Fruit fly (Drosophila melanogaster) whole organism, embryonic: ENCODE measurements around the gene Swip-1.
A peak's percentile ranks its signal among the peaks of the same experiment; 100 is the strongest.

ENCODE experiments used
- ATbp ChIP-seq: fragments of 200-800 bp; sonication (Bioruptor generic); optimal IDR thresholded peaks from 2 replicates; lab custom pipeline; 2017; ENCODE audit warnings: missing biosample characterization, mild to moderate bottlenecking, missing genetic modification characterization, missing genetic modification reagents
- Blimp-1 ChIP-seq: fragments of 200-800 bp; sonication (Bioruptor generic); optimal IDR thresholded peaks from 3 replicates; lab custom pipeline; 2018; ENCODE audit warnings: missing biosample characterization, missing genetic modification characterization, mild to moderate bottlenecking, moderate library complexity, missing genetic modification reagents
- CG10979 ChIP-seq: fragments of 200-800 bp; sonication (Bioruptor generic); optimal IDR thresholded peaks from 2 replicates; lab custom pipeline; 2018; ENCODE audit warnings: missing biosample characterization, mild to moderate bottlenecking, missing genetic modification characterization, moderate library complexity
- CG12071 ChIP-seq: fragments of 200-800 bp; sonication (Bioruptor generic); optimal IDR thresholded peaks from 3 replicates; lab custom pipeline; 2018; ENCODE audit warnings: missing biosample characterization, mild to moderate bottlenecking, missing genetic modification characterization
- CG15696 ChIP-seq: fragments of 200-800 bp; sonication (Bioruptor generic); optimal IDR thresholded peaks from 2 replicates; lab custom pipeline; 2019; ENCODE audit warnings: missing biosample characterization, mild to moderate bottlenecking, missing genetic modification characterization, moderate library complexity
- CG2129 ChIP-seq: fragments of 200-800 bp; sonication (Bioruptor generic); IDR thresholded peaks from 2 replicates; pipeline ENCODE4 v1.3.6; 2022; ENCODE audit warnings: missing biosample characterization, missing genetic modification characterization; ENCODE audit not compliant: partially characterized antibody
- CG31224 ChIP-seq: fragments of 200-800 bp; sonication (Bioruptor generic); IDR thresholded peaks from 2 replicates; pipeline ENCODE4 v1.3.6; 2022; ENCODE audit warnings: missing biosample characterization, missing genetic modification characterization
- CG3163 ChIP-seq: fragments of 200-800 bp; sonication (Bioruptor generic); optimal IDR thresholded peaks from 3 replicates; lab custom pipeline; 2016; ENCODE audit warnings: missing biosample characterization, missing genetic modification characterization
- CG3407 ChIP-seq: fragments of 200-800 bp; sonication (Bioruptor generic); optimal IDR thresholded peaks from 2 replicates; lab custom pipeline; 2018; ENCODE audit warnings: missing biosample characterization, mild to moderate bottlenecking, missing genetic modification characterization
- CG4424 ChIP-seq: fragments of 200-800 bp; sonication (Bioruptor generic); optimal IDR thresholded peaks from 3 replicates; lab custom pipeline; 2016; ENCODE audit warnings: missing biosample characterization, missing genetic modification characterization
- CG4730 ChIP-seq: fragments of 200-800 bp; sonication (Bioruptor generic); IDR thresholded peaks from 2 replicates; pipeline ENCODE4 v1.3.6; 2022; ENCODE audit warnings: missing biosample characterization, missing genetic modification characterization
- CG8089 ChIP-seq: fragments of 200-800 bp; sonication (Bioruptor generic); optimal IDR thresholded peaks from 3 replicates; lab custom pipeline; 2016; ENCODE audit warnings: missing biosample characterization, missing genetic modification characterization
- CG9215 ChIP-seq: fragments of 200-800 bp; sonication (Bioruptor generic); IDR thresholded peaks from 2 replicates; pipeline ENCODE4 v1.3.6; 2022; ENCODE audit warnings: missing biosample characterization, missing genetic modification characterization
- CG9727 ChIP-seq: fragments of 200-800 bp; sonication (Bioruptor generic); optimal IDR thresholded peaks from 3 replicates; lab custom pipeline; 2017; ENCODE audit warnings: missing biosample characterization, mild to moderate bottlenecking, missing genetic modification characterization
- Hr3 ChIP-seq: fragments of 200-800 bp; sonication (Bioruptor generic); optimal IDR thresholded peaks from 3 replicates; lab custom pipeline; 2016; ENCODE audit warnings: missing biosample characterization, missing genetic modification characterization
- Neu2 ChIP-seq: fragments of 200-800 bp; sonication (Bioruptor generic); optimal IDR thresholded peaks from 3 replicates; lab custom pipeline; 2016; ENCODE audit warnings: missing biosample characterization, missing genetic modification characterization, borderline replicate concordance
- Oli ChIP-seq: fragments of 200-800 bp; sonication (Bioruptor generic); optimal IDR thresholded peaks from 2 replicates; lab custom pipeline; 2018; ENCODE audit warnings: missing biosample characterization, mild to moderate bottlenecking, missing genetic modification characterization, moderate library complexity
- Ravus ChIP-seq: fragments of 200-800 bp; sonication (Bioruptor generic); IDR thresholded peaks from 2 replicates; pipeline ENCODE4 v1.3.6; 2022; ENCODE audit warnings: missing biosample characterization, missing genetic modification characterization
- Scr ChIP-seq: fragments of 200-800 bp; sonication (Bioruptor generic); IDR thresholded peaks from 2 replicates; pipeline ENCODE4 v1.3.6; 2022; ENCODE audit warnings: missing biosample characterization, missing genetic modification characterization; ENCODE audit not compliant: partially characterized antibody
- Side ChIP-seq: fragments of 200-800 bp; sonication (Bioruptor generic); optimal IDR thresholded peaks from 2 replicates; lab custom pipeline; 2016; ENCODE audit warnings: missing biosample characterization, missing genetic modification characterization
- Sox102F ChIP-seq: fragments of 200-800 bp; sonication (Bioruptor generic); optimal IDR thresholded peaks from 2 replicates; lab custom pipeline; 2018; ENCODE audit warnings: missing biosample characterization, mild to moderate bottlenecking, missing genetic modification characterization, moderate library complexity
- Ssrp ChIP-seq: fragments of 200-800 bp; sonication (Bioruptor generic); optimal IDR thresholded peaks from 2 replicates; lab custom pipeline; 2018; ENCODE audit warnings: missing biosample characterization, mild to moderate bottlenecking, missing genetic modification characterization, moderate library complexity
- Stat92E ChIP-seq, 3 experiments: fragments of >200 bp in 2 of 3; fragments of 200-800 bp in 1 of 3; sonication (Bioruptor generic) in 1 of 3; optimal IDR thresholded peaks; 2 replicates each; lab custom pipeline; 2017 to 2019; ENCODE audit warnings: missing biosample characterization in 3 of 3, missing genetic modification characterization in 3 of 3, mild to moderate bottlenecking in 1 of 3, moderate library complexity in 1 of 3
- Usf ChIP-seq: fragments of 200-800 bp; sonication (Bioruptor generic); optimal IDR thresholded peaks from 2 replicates; lab custom pipeline; 2017; ENCODE audit warnings: missing genotype, missing biosample characterization, missing genetic modification characterization
- cg ChIP-seq: fragments of 200-800 bp; sonication (Bioruptor generic); optimal IDR thresholded peaks from 3 replicates; lab custom pipeline; 2019; ENCODE audit warnings: missing biosample characterization, mild to moderate bottlenecking, missing genetic modification characterization, moderate library complexity
- danr ChIP-seq: fragments of 200-800 bp; sonication (Bioruptor generic); IDR thresholded peaks from 2 replicates; pipeline ENCODE4 v1.3.6; 2022; ENCODE audit warnings: missing biosample characterization, missing genetic modification characterization
- dmrt11E ChIP-seq: fragments of 200-800 bp; sonication (Bioruptor generic); optimal IDR thresholded peaks from 3 replicates; lab custom pipeline; 2018; ENCODE audit warnings: missing biosample characterization, mild to moderate bottlenecking, missing genetic modification characterization, moderate library complexity
- dysf ChIP-seq: fragments of 200-800 bp; sonication (Bioruptor generic); IDR thresholded peaks from 3 replicates; pipeline ENCODE4 v1.3.6; 2022; ENCODE audit warnings: missing biosample characterization, missing genetic modification characterization
- fd96Cb ChIP-seq: fragments of 200-800 bp; sonication (Bioruptor generic); optimal IDR thresholded peaks from 2 replicates; lab custom pipeline; 2018; ENCODE audit warnings: missing biosample characterization, mild to moderate bottlenecking, missing genetic modification characterization, moderate library complexity
- hkb ChIP-seq, 2 experiments: fragments of 200-800 bp in 1 of 2; fragments of >200 bp in 1 of 2; sonication (Bioruptor generic) in 1 of 2; IDR thresholded peaks in 1 of 2; optimal IDR thresholded peaks in 1 of 2; 2 replicates each; pipeline versions ENCODE4 v1.3.6 to Lab custom; 2017 to 2022; ENCODE audit warnings: missing biosample characterization in 1 of 2, missing genetic modification characterization in 1 of 2
- kah ChIP-seq: fragments of 200-800 bp; sonication (Bioruptor generic); optimal IDR thresholded peaks from 2 replicates; lab custom pipeline; 2018; ENCODE audit warnings: missing biosample characterization, mild to moderate bottlenecking, missing genetic modification characterization
- ken ChIP-seq: fragments of 200-800 bp; sonication (Bioruptor generic); IDR thresholded peaks from 3 replicates; pipeline ENCODE4 v1.3.6; 2022; ENCODE audit warnings: missing biosample characterization, missing genetic modification characterization
- mld ChIP-seq: fragments of 200-800 bp; sonication (Bioruptor generic); IDR thresholded peaks from 3 replicates; pipeline ENCODE4 v1.3.6; 2022; ENCODE audit warnings: missing biosample characterization, missing genetic modification characterization; ENCODE audit not compliant: partially characterized antibody
- nmo ChIP-seq: fragments of 200-800 bp; sonication (Bioruptor generic); optimal IDR thresholded peaks from 2 replicates; lab custom pipeline; 2018; ENCODE audit warnings: missing biosample characterization, mild to moderate bottlenecking, missing genetic modification characterization, moderate library complexity
- phol ChIP-seq: fragments of 200-800 bp; sonication (Bioruptor generic); optimal IDR thresholded peaks from 3 replicates; lab custom pipeline; 2018; ENCODE audit warnings: missing biosample characterization, mild to moderate bottlenecking, missing genetic modification characterization, moderate library complexity
- pzg ChIP-seq: fragments of 200-800 bp; sonication (Bioruptor generic); optimal IDR thresholded peaks from 3 replicates; lab custom pipeline; 2018; ENCODE audit warnings: missing biosample characterization, mild to moderate bottlenecking, missing genetic modification characterization, moderate library complexity
- slbo ChIP-seq: fragments of 200-800 bp; sonication (Bioruptor generic); IDR thresholded peaks from 2 replicates; pipeline ENCODE4 v1.3.6; 2022; ENCODE audit warnings: missing biosample characterization, missing genetic modification characterization
- sqz ChIP-seq: fragments of 200-800 bp; sonication (Bioruptor generic); optimal IDR thresholded peaks from 3 replicates; lab custom pipeline; 2018; ENCODE audit warnings: missing biosample characterization, mild to moderate bottlenecking, missing genetic modification characterization
- stc ChIP-seq: fragments of 200-800 bp; sonication (Bioruptor generic); IDR thresholded peaks from 2 replicates; pipeline ENCODE4 v1.3.6; 2022; ENCODE audit warnings: missing biosample characterization, missing genetic modification characterization
- stwl ChIP-seq: fragments of 200-800 bp; sonication (Bioruptor generic); optimal IDR thresholded peaks from 3 replicates; lab custom pipeline; 2018; ENCODE audit warnings: missing biosample characterization, mild to moderate bottlenecking, missing genetic modification characterization, moderate library complexity
- tap ChIP-seq: fragments of 200-800 bp; optimal IDR thresholded peaks from 3 replicates; lab custom pipeline; 2019; ENCODE audit warnings: missing biosample characterization, mild to moderate bottlenecking, missing genetic modification characterization, moderate library complexity
- toy ChIP-seq: fragments of 200-800 bp; sonication (Bioruptor generic); IDR thresholded peaks from 2 replicates; pipeline ENCODE4 v1.3.6; 2022; ENCODE audit warnings: missing biosample characterization, missing genetic modification characterization
- trem ChIP-seq: fragments of 200-800 bp; optimal IDR thresholded peaks from 3 replicates; lab custom pipeline; 2019; ENCODE audit warnings: missing biosample characterization, mild to moderate bottlenecking, missing genetic modification characterization, moderate library complexity
- vfl ChIP-seq: fragments of 200-800 bp; sonication (Bioruptor generic); optimal IDR thresholded peaks from 2 replicates; lab custom pipeline; 2016; ENCODE audit warnings: missing biosample characterization, missing genetic modification characterization
- vnd ChIP-seq: fragments of 200-800 bp; sonication (Bioruptor generic); IDR thresholded peaks from 3 replicates; pipeline ENCODE4 v1.3.6; 2022; ENCODE audit warnings: missing biosample characterization, missing genetic modification characterization; ENCODE audit not compliant: partially characterized antibody
- z ChIP-seq: fragments of 200-800 bp; sonication (Bioruptor generic); IDR thresholded peaks from 3 replicates; pipeline ENCODE4 v1.3.6; 2022; ENCODE audit warnings: missing biosample characterization, missing genetic modification characterization
- zf30C ChIP-seq: fragments of 200-800 bp; sonication (Bioruptor generic); optimal IDR thresholded peaks from 3 replicates; lab custom pipeline; 2018; ENCODE audit warnings: missing biosample characterization, mild to moderate bottlenecking, missing genetic modification characterization

Gene Swip-1

dm6 chr2L:18946636-18947514 is 40.2 kb downstream of the Swip-1 start (continued):
- TF ChIP-seq CG9727 (peak; percentile 52), ATbp (peak; percentile 2), CG10979 (tag; lab: Kevin White, UChicago) (peak; percentile 70), zf30C (peak; percentile 63), stwl (no peak), Blimp-1 (GFP tag; lab: Kevin White, UChicago) (peak; percentile 50), kah (GFP tag; lab: Kevin White, UChicago) (no peak), CG3407 (GFP tag; lab: Kevin White, UChicago) (no peak), Side (no peak), cg (no peak), sqz (peak; percentile 20), stc (GFP tag; lab: Robert Waterston, UW) (no peak), Stat92E (GFP tag; optimal IDR thresholded peaks at IDR 0.05; lab: Kevin White, UChicago) (no peak), pzg (GFP tag; lab: Kevin White, UChicago) (no peak), vnd (GFP tag; lab: Robert Waterston, UW) (no peak), CG12071 (GFP tag; lab: Kevin White, UChicago) (no peak), slbo (GFP tag; lab: Robert Waterston, UW) (0 out of 2 replicates have a peak, but pooled peaks have one; percentile 9), CG4730 (GFP tag; lab: Robert Waterston, UW) (no peak), CG31224 (GFP tag; lab: Robert Waterston, UW) (peak; percentile 93), phol (tag; lab: Kevin White, UChicago) (peak; percentile 57), Usf (GFP tag; lab: Kevin White, UChicago) (no peak), trem (tag; lab: Kevin White, UChicago) (peak; percentile 53), Ravus (no peak), dmrt11E (tag; lab: Kevin White, UChicago) (peak; percentile 83), Neu2 (GFP tag; lab: Kevin White, UChicago) (no peak), Oli (tag; lab: Kevin White, UChicago) (peak; percentile 29), CG3163 (GFP tag; lab: Kevin White, UChicago) (no peak), fd96Cb (tag; lab: Kevin White, UChicago) (peak; percentile 25), Ssrp (tag; lab: Kevin White, UChicago) (peak; percentile 9), Scr (GFP tag; lab: Robert Waterston, UW) (no peak), vfl (GFP tag; lab: Kevin White, UChicago) (no peak), mld (no peak), toy (GFP tag; lab: Robert Waterston, UW) (no peak), CG4424 (GFP tag; lab: Kevin White, UChicago) (peak; percentile 35), CG2129 (no peak), CG8089 (no peak), CG15696 (tag; lab: Kevin White, UChicago) (peak; percentile 59), ken (0 out of 3 replicates have a peak, but pooled peaks have one; percentile 33), dysf (GFP tag; lab: Robert Waterston, UW) (0 out of 3 replicates have a peak, but pooled peaks have one; percentile 20), z (peak; percentile 78; the same call in 2 of the 3 replicates), hkb (optimal IDR thresholded peaks at IDR 0.05; lab: Kevin White, UChicago) (no peak), hkb (GFP tag; IDR thresholded peaks at IDR 0.05; lab: Robert Waterston, UW) (0 out of 2 replicates have a peak, but pooled peaks have one; percentile 7), nmo (GFP tag; lab: Kevin White, UChicago) (peak; percentile 48), Hr3 (GFP tag; lab: Kevin White, UChicago) (peak; percentile 37), tap (tag; lab: Kevin White, UChicago) (peak; percentile 37), danr (GFP tag; lab: Robert Waterston, UW) (no peak), CG9215 (GFP tag; lab: Robert Waterston, UW) (no peak), Sox102F (GFP tag; lab: Kevin White, UChicago) (peak; percentile 43)
